Worm (Caenorhabditis elegans) whole organism, L2 larva: ENCODE results near the gene sdz-27.

Source experiments
- F13H6.1 ChIP-seq: sonication (generic microtip); optimal IDR thresholded peaks from 2 replicates; lab custom pipeline; 2016; ENCODE audit warnings: missing genetic modification characterization, missing compliant biosample characterization
- Y55F3AM.14 ChIP-seq: fragments of 200-800 bp; sonication (Bioruptor generic); optimal IDR thresholded peaks from 2 replicates; lab custom pipeline; 2018; ENCODE audit warnings: mild to moderate bottlenecking, missing genetic modification characterization, missing compliant biosample characterization
- ZK546.5 ChIP-seq: sonication (generic microtip); optimal IDR thresholded peaks from 2 replicates; lab custom pipeline; 2017; ENCODE audit warnings: missing biosample characterization, missing genetic modification characterization
- blmp-1 ChIP-seq: sonication (generic microtip); optimal IDR thresholded peaks from 2 replicates; lab custom pipeline; 2017; ENCODE audit warnings: missing genetic modification characterization, mild to moderate bottlenecking, missing compliant biosample characterization, antibody characterized with exemption, moderate library complexity; ENCODE audit not compliant: insufficient read depth
- ceh-16 ChIP-seq: fragments of 150-350 bp; optimal IDR thresholded peaks from 2 replicates; lab custom pipeline; 2014; ENCODE audit warnings: missing biosample characterization, missing genetic modification characterization
- crh-2 ChIP-seq: sonication (generic microtip); optimal IDR thresholded peaks from 2 replicates; lab custom pipeline; 2017; ENCODE audit warnings: missing biosample characterization, missing genetic modification characterization
- dmd-4 ChIP-seq: sonication (generic microtip); optimal IDR thresholded peaks from 2 replicates; lab custom pipeline; 2017; ENCODE audit warnings: missing biosample characterization, missing genetic modification characterization
- egl-27 ChIP-seq: sonication (generic microtip); optimal IDR thresholded peaks from 3 replicates; lab custom pipeline; 2017; ENCODE audit warnings: missing biosample characterization, missing genetic modification reagents, missing genetic modification characterization
- elt-3 ChIP-seq: sonication (generic microtip); optimal IDR thresholded peaks from 2 replicates; lab custom pipeline; 2017; ENCODE audit warnings: missing biosample characterization, missing genetic modification characterization
- lin-11 ChIP-seq: fragments of 150-350 bp; sonication (generic microtip); optimal IDR thresholded peaks from 2 replicates; lab custom pipeline; 2014; ENCODE audit warnings: missing biosample characterization, missing genetic modification characterization, inconsistent platforms, mixed read lengths
- lin-13 ChIP-seq: fragments of 150-350 bp; optimal IDR thresholded peaks from 2 replicates; lab custom pipeline; 2014; ENCODE audit warnings: missing biosample characterization, missing genetic modification reagents, missing genetic modification characterization
- mbf-1 ChIP-seq: sonication (generic microtip); optimal IDR thresholded peaks from 2 replicates; lab custom pipeline; 2017; ENCODE audit warnings: missing biosample characterization, missing genetic modification characterization
- mdl-1 ChIP-seq, 2 experiments: fragments of 150-350 bp in 1 of 2; sonication (generic microtip) in 1 of 2; optimal IDR thresholded peaks; 2 replicates each; lab custom pipeline; 2017; ENCODE audit warnings: missing biosample characterization in 2 of 2, missing genetic modification characterization in 2 of 2
- nhr-10 ChIP-seq: sonication (generic microtip); optimal IDR thresholded peaks from 2 replicates; lab custom pipeline; 2017; ENCODE audit warnings: missing biosample characterization, missing genetic modification characterization
- nhr-11 ChIP-seq: fragments of 150-350 bp; optimal IDR thresholded peaks from 2 replicates; lab custom pipeline; 2014; ENCODE audit warnings: missing biosample characterization, missing genetic modification characterization
- nhr-12 ChIP-seq: fragments of 150-350 bp; optimal IDR thresholded peaks from 2 replicates; lab custom pipeline; 2014; ENCODE audit warnings: missing biosample characterization, missing genetic modification characterization
- nhr-23 ChIP-seq: fragments of 150-350 bp; optimal IDR thresholded peaks from 2 replicates; lab custom pipeline; 2014; ENCODE audit warnings: missing biosample characterization, missing genetic modification reagents, missing genetic modification characterization
- nhr-25 ChIP-seq: fragments of 150-350 bp; sonication (generic microtip); optimal IDR thresholded peaks from 3 replicates; lab custom pipeline; 2014; ENCODE audit warnings: missing biosample characterization, missing genetic modification characterization
- nhr-6 ChIP-seq: fragments of 150-350 bp; optimal IDR thresholded peaks from 2 replicates; lab custom pipeline; 2014; ENCODE audit warnings: missing biosample characterization, missing genetic modification characterization
- nhr-77 ChIP-seq: fragments of 150-350 bp; optimal IDR thresholded peaks from 2 replicates; lab custom pipeline; 2014; ENCODE audit warnings: missing biosample characterization, missing genetic modification characterization
- peb-1 ChIP-seq: fragments of 150-350 bp; optimal IDR thresholded peaks from 2 replicates; lab custom pipeline; 2014; ENCODE audit warnings: missing biosample characterization, missing genetic modification characterization
- sem-4 ChIP-seq: fragments of 150-350 bp; optimal IDR thresholded peaks from 2 replicates; lab custom pipeline; 2014; ENCODE audit warnings: missing biosample characterization, missing genetic modification reagents, missing genetic modification characterization
- skn-1 ChIP-seq: sonication (generic microtip); optimal IDR thresholded peaks from 2 replicates; lab custom pipeline; 2017; ENCODE audit warnings: missing biosample characterization, missing genetic modification characterization
- unc-55 ChIP-seq: fragments of 150-350 bp; sonication (generic microtip); optimal IDR thresholded peaks from 3 replicates; lab custom pipeline; 2014; ENCODE audit warnings: missing biosample characterization, missing genetic modification reagents, missing genetic modification characterization
- unc-62 ChIP-seq: fragments of 150-350 bp; optimal IDR thresholded peaks from 2 replicates; lab custom pipeline; 2014; ENCODE audit warnings: missing biosample characterization, missing genetic modification reagents, missing genetic modification characterization
- zag-1 ChIP-seq: fragments of 150-350 bp; optimal IDR thresholded peaks from 2 replicates; lab custom pipeline; 2014; ENCODE audit warnings: missing biosample characterization, missing genetic modification characterization
- ztf-11 ChIP-seq: sonication (generic microtip); optimal IDR thresholded peaks from 2 replicates; lab custom pipeline; 2017; ENCODE audit warnings: missing biosample characterization, missing genetic modification characterization

The sdz-27 gene

DNA sequence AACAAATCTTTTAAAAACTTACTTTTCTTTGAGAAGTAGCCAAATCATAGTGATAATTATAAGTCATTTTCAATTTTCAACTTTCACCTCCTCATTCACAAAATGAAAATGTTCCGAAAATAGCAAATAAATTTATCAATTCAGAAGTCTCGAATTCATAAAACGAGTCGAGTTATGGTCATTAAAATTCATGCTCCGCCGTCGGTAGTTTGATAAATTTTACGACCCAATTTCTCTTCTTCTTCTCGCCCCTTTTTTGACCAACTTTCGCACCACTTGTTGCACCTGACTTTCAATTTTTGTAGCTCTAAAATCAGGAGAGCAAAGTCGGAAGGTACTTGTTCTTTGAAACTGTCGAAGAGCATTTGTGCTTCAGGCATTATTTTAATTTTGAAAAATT lies 43.2 kb downstream of the sdz-27 start, which contains the start of gene best-7:
best-7 (minus strand) TSS at position 239 of the 400 bp plus-strand sequence.
- no peak for TF ChIP-seq nhr-10 (tag; lab: Kevin White, UChicago)
- TF ChIP-seq nhr-11 (tag; lab: Kevin White, UChicago) = no peak
- TF ChIP-seq lin-11 (tag; lab: Kevin White, UChicago) = no peak
- TF ChIP-seq F13H6.1 (tag; lab: Kevin White, UChicago) = no peak
- no peak for TF ChIP-seq lin-13 (GFP tag; lab: Kevin White, UChicago)
- TF ChIP-seq skn-1 (tag; lab: Kevin White, UChicago) = no peak
- no peak for TF ChIP-seq unc-55 (GFP tag; lab: Kevin White, UChicago)
- TF ChIP-seq elt-3 (tag; lab: Kevin White, UChicago) = no peak
- no peak for TF ChIP-seq nhr-12 (tag; lab: Kevin White, UChicago)
- no peak for TF ChIP-seq mbf-1
- TF ChIP-seq blmp-1 (tag; lab: Kevin White, UChicago) = no peak
- TF ChIP-seq egl-27 = no peak
- no peak for TF ChIP-seq zag-1 (tag; lab: Kevin White, UChicago)

DNA sequence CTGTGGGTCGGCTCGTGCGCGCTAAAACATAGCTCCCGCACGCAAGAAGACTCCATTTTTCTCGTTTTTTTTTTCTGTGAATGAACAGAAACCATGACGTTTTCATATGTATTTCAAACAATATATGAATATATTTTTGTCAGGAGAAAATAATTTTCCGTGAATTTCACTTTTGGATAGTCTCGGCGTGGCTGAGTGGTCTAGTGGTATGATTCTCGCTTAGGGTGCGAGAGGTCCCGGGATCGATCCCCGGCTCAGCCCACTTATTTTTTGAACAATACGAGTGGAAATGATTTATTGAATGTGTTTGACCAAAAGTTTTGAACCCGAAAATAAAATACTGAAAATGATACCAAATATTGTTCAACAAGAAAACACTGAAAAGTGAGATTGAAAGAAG lies 44.5 kb downstream of the sdz-27 start:
- TF ChIP-seq ztf-11 (tag; lab: Kevin White, UChicago) (no peak), ZK546.5 (tag; lab: Kevin White, UChicago) (no peak), nhr-77 (tag; lab: Kevin White, UChicago) (no peak), nhr-23 (no peak), skn-1 (tag; lab: Kevin White, UChicago) (no peak), crh-2 (tag; lab: Kevin White, UChicago) (no peak), unc-62 (GFP tag; lab: Kevin White, UChicago) (no peak), dmd-4 (no peak), ceh-16 (no peak), elt-3 (tag; lab: Kevin White, UChicago) (no peak), sem-4 (no peak), mdl-1 (tag; optimal IDR thresholded peaks at IDR 0.05; lab: Kevin White, UChicago) (no peak), peb-1 (no peak), nhr-12 (tag; lab: Kevin White, UChicago) (no peak)

DNA sequence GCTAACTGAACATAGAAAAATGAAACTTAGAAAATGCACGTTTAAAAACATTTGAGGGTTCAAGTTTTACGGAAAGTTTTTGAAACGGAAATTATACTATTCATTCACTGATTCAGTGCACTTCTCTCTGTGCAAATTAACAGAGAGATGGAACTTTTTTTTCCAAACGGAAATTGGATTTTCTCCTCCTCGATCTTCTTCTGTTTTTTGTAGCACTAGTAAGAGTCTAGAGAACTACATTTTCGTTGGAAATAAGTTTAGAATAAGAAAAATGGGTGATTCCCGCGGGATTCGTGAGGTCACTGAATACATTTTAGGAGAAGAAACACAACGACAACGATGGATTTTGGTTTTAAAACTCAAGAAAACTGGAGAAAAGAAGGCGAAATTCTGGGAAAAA lies 48.9 kb downstream of the sdz-27 start:
- TF ChIP-seq Y55F3AM.14 (GFP tag; lab: Kevin White, UChicago) (no peak), nhr-6 (tag; lab: Kevin White, UChicago) (no peak), sem-4 (no peak), nhr-25 (tag; lab: Kevin White, UChicago) (no peak)
